Worm (Caenorhabditis elegans): Measurements from ENCODE around the gene T28A11.18.

Gene T28A11.18

ce11 chrV:3218604-3219003, 49.2 kb downstream of the T28A11.18 start:
- TF ChIP-seq lsy-2 (tag; optimal IDR thresholded peaks at IDR 0.05) (no peak), unc-120 (tag; optimal IDR thresholded peaks at IDR 0.05; ENCODE audit: poor library complexity, severe bottlenecking) (no peak), ceh-83 (GFP tag; optimal IDR thresholded peaks at IDR 0.05) (no peak), nhr-2 (tag; optimal IDR thresholded peaks at IDR 0.05) (no peak), elt-3 (tag; optimal IDR thresholded peaks at IDR 0.05) (no peak), lin-32 (GFP tag; optimal IDR thresholded peaks at IDR 0.05) (no peak)
